Fruit fly (Drosophila melanogaster): ENCODE measurements around the gene CG11668.

- TF ChIP-seq gl (tag; optimal IDR thresholded peaks at IDR 0.05) (no peak), Snoo (tag; optimal IDR thresholded peaks at IDR 0.05) (no peak), Ets98B (GFP tag; IDR thresholded peaks at IDR 0.05) (no peak), D1 (tag; optimal IDR thresholded peaks at IDR 0.05) (no peak), CG32121 (GFP tag; IDR thresholded peaks at IDR 0.05) (no peak), CG9948 (tag; optimal IDR thresholded peaks at IDR 0.05) (no peak), fd96Ca (GFP tag; IDR thresholded peaks at IDR 0.05) (no peak), CG13204 (GFP tag; optimal IDR thresholded peaks at IDR 0.05) (no peak)
These were observed 5.7 kb downstream of the CG11668 start, which contains the start of gene CG45122 for dm6 chr3R:13043857-13044256.
